Fruit fly (Drosophila melanogaster): ENCODE results near the gene CG11537.

The CG11537 gene

dm6 chr3L:3083329-3084083 lies 59.8 kb downstream of the CG11537 start (continued):
- TF ChIP-seq gcm2 (GFP tag; optimal IDR thresholded peaks at IDR 0.05) (no peak), nerfin-2 (GFP tag; IDR thresholded peaks at IDR 0.05; ENCODE audit: partially characterized antibody) (no peak), seq (GFP tag; IDR thresholded peaks at IDR 0.05) (peak; percentile 61; the same call in 1 of the 2 replicates), CG2678 (tag; optimal IDR thresholded peaks at IDR 0.05) (peak; percentile 68), CG6254 (GFP tag; optimal IDR thresholded peaks at IDR 0.05) (peak; percentile 77), CG17612 (GFP tag; IDR thresholded peaks at IDR 0.05) (0 out of 2 replicates have a peak, but pooled peaks have one; percentile 31), Hsf (GFP tag; optimal IDR thresholded peaks at IDR 0.05) (no peak), Dad (GFP tag; optimal IDR thresholded peaks at IDR 0.05) (no peak), NC2β (GFP tag; optimal IDR thresholded peaks at IDR 0.05) (peak; percentile 36), CG6854 (GFP tag; optimal IDR thresholded peaks at IDR 0.05) (no peak), Ptx1 (GFP tag; IDR thresholded peaks at IDR 0.05) (0 out of 2 replicates have a peak, but pooled peaks have one; percentile 31), CG4282 (GFP tag; optimal IDR thresholded peaks at IDR 0.05) (no peak), CG7372 (GFP tag; IDR thresholded peaks at IDR 0.05) (no peak), CG17802 (tag; optimal IDR thresholded peaks at IDR 0.05) (no peak), CG7556 (GFP tag; optimal IDR thresholded peaks at IDR 0.05) (peak; percentile 17), CG8359 (GFP tag; optimal IDR thresholded peaks at IDR 0.05; ENCODE audit: borderline replicate concordance) (peak; percentile 54), bab2 (GFP tag; optimal IDR thresholded peaks at IDR 0.05) (peak; percentile 52), CG4730 (GFP tag; IDR thresholded peaks at IDR 0.05) (no peak), ATbp (GFP tag; optimal IDR thresholded peaks at IDR 0.05) (peak; percentile 75), CG15011 (GFP tag; optimal IDR thresholded peaks at IDR 0.05) (peak; percentile 20), phol (tag; optimal IDR thresholded peaks at IDR 0.05) (no peak), Fer3 (tag; optimal IDR thresholded peaks at IDR 0.05) (no peak), ERR (GFP tag; optimal IDR thresholded peaks at IDR 0.05) (peak; percentile 31), CG31224 (GFP tag; IDR thresholded peaks at IDR 0.05) (no peak), Dfd (GFP tag; optimal IDR thresholded peaks at IDR 0.05) (no peak), jing (GFP tag; optimal IDR thresholded peaks at IDR 0.05) (no peak), CG15479 (GFP tag; optimal IDR thresholded peaks at IDR 0.05) (no peak), Sry-δ (GFP tag; optimal IDR thresholded peaks at IDR 0.05) (no peak), exex (tag; optimal IDR thresholded peaks at IDR 0.05) (peak; percentile 100), CG42726 (GFP tag; IDR thresholded peaks at IDR 0.05; ENCODE audit: partially characterized antibody) (0 out of 2 replicates have a peak, but pooled peaks have one; percentile 7), salm (tag; optimal IDR thresholded peaks at IDR 0.05) (peak; percentile 24), CG7357 (GFP tag; IDR thresholded peaks at IDR 0.05) (no peak), az2 (GFP tag; optimal IDR thresholded peaks at IDR 0.05) (no peak), Kr (GFP tag; optimal IDR thresholded peaks at IDR 0.05) (peak; percentile 76), row (GFP tag; IDR thresholded peaks at IDR 0.05) (peak; percentile 7; the same call in 1 of the 3 replicates), tap (tag; optimal IDR thresholded peaks at IDR 0.05) (no peak), CG13624 (GFP tag; optimal IDR thresholded peaks at IDR 0.05) (peak; percentile 91), CG1529 (GFP tag; optimal IDR thresholded peaks at IDR 0.05) (peak; percentile 54), CG8924 (tag; optimal IDR thresholded peaks at IDR 0.05) (peak; percentile 24), twi (tag; optimal IDR thresholded peaks at IDR 0.05) (no peak), pb (GFP tag; optimal IDR thresholded peaks at IDR 0.05) (no peak), CG10321 (GFP tag; IDR thresholded peaks at IDR 0.05) (no peak), CG11456 (GFP tag; IDR thresholded peaks at IDR 0.05) (no peak), caup (GFP tag; optimal IDR thresholded peaks at IDR 0.05; ENCODE audit: severe bottlenecking) (peak; percentile 79), bcd (GFP tag; optimal IDR thresholded peaks at IDR 0.05) (peak; percentile 27), tx (GFP tag; optimal IDR thresholded peaks at IDR 0.05) (no peak), CG2875 (GFP tag; optimal IDR thresholded peaks at IDR 0.05) (peak; percentile 81), Mes4 (GFP tag; optimal IDR thresholded peaks at IDR 0.05) (peak; percentile 50), HmgZ (tag; optimal IDR thresholded peaks at IDR 0.05) (peak; percentile 78)

All from whole organism, embryonic.